Fruit fly (Drosophila melanogaster): ENCODE results near the gene CG8927.
A peak's percentile ranks its signal among the peaks of the same experiment; 100 is the strongest.

CG8927 gene

dm6 chr3R:16234298-16234697 lies 53.5 kb downstream of the CG8927 start (continued):
- TF ChIP-seq CG7928 (GFP tag; optimal IDR thresholded peaks at IDR 0.05) (no peak), Bgb (GFP tag; IDR thresholded peaks at IDR 0.05; ENCODE audit: partially characterized antibody) (no peak), Mad (GFP tag; optimal IDR thresholded peaks at IDR 0.05) (no peak), sens (GFP tag) (no peak), trem (tag; optimal IDR thresholded peaks at IDR 0.05) (no peak), CG16779 (GFP tag; IDR thresholded peaks at IDR 0.05) (no peak), Lim3 (GFP tag; IDR thresholded peaks at IDR 0.05) (no peak), prd (optimal IDR thresholded peaks at IDR 0.05) (no peak), prd (GFP tag; IDR thresholded peaks at IDR 0.05) (no peak), BEAF-32 (GFP tag; optimal IDR thresholded peaks at IDR 0.05) (no peak), nau (GFP tag; optimal IDR thresholded peaks at IDR 0.05) (peak; percentile 24), crp (GFP tag; optimal IDR thresholded peaks at IDR 0.05) (peak in 1 of 2 experiments; percentile 28), schlank (tag; optimal IDR thresholded peaks at IDR 0.05) (peak; percentile 36), Dp (GFP tag; optimal IDR thresholded peaks at IDR 0.05) (no peak), CG17612 (GFP tag; IDR thresholded peaks at IDR 0.05) (no peak), CG33213 (GFP tag; optimal IDR thresholded peaks at IDR 0.05) (no peak), Fer1 (GFP tag; optimal IDR thresholded peaks at IDR 0.05) (no peak), CG12769 (tag; optimal IDR thresholded peaks at IDR 0.05) (peak; percentile 96), salm (tag; optimal IDR thresholded peaks at IDR 0.05) (no peak), ATbp (GFP tag; optimal IDR thresholded peaks at IDR 0.05) (no peak), CoRest (tag; optimal IDR thresholded peaks at IDR 0.05) (no peak), ERR (GFP tag; optimal IDR thresholded peaks at IDR 0.05) (no peak), CkIIα-i1 (GFP tag; IDR thresholded peaks at IDR 0.05) (no peak), H2.0 (GFP tag; IDR thresholded peaks at IDR 0.05) (no peak), CG14050 (GFP tag; IDR thresholded peaks at IDR 0.05) (no peak), Jarid2 (GFP tag; optimal IDR thresholded peaks at IDR 0.05) (peak; percentile 35), cg (GFP tag; optimal IDR thresholded peaks at IDR 0.05) (peak; percentile 16), CG8388 (GFP tag; optimal IDR thresholded peaks at IDR 0.05) (no peak), CG9215 (GFP tag; IDR thresholded peaks at IDR 0.05) (no peak), CG17829 (tag; optimal IDR thresholded peaks at IDR 0.05) (no peak), fd3F (GFP tag; optimal IDR thresholded peaks at IDR 0.05) (no peak), CG3838 (GFP tag; optimal IDR thresholded peaks at IDR 0.05) (no peak), pfk (GFP tag; optimal IDR thresholded peaks at IDR 0.05) (peak; percentile 49), CG6254 (GFP tag; optimal IDR thresholded peaks at IDR 0.05) (no peak), HHEX (GFP tag; optimal IDR thresholded peaks at IDR 0.05) (no peak), Trl (optimal IDR thresholded peaks at IDR 0.05) (no peak), Trl (GFP tag; optimal IDR thresholded peaks at IDR 0.05) (no peak), Deaf1 (tag; optimal IDR thresholded peaks at IDR 0.05) (peak; percentile 74), ci (GFP tag; IDR thresholded peaks at IDR 0.05) (no peak), bigmax (GFP tag; optimal IDR thresholded peaks at IDR 0.05) (no peak), CG9932 (GFP tag; IDR thresholded peaks at IDR 0.05) (no peak), sisA (GFP tag; IDR thresholded peaks at IDR 0.05) (no peak), CG6791 (GFP tag; IDR thresholded peaks at IDR 0.05; ENCODE audit: partially characterized antibody) (no peak), CG13624 (GFP tag; optimal IDR thresholded peaks at IDR 0.05) (peak; percentile 9), Dll (GFP tag; IDR thresholded peaks at IDR 0.05; ENCODE audit: partially characterized antibody) (no peak), CG32532 (GFP tag; IDR thresholded peaks at IDR 0.05) (no peak), Mes4 (GFP tag; optimal IDR thresholded peaks at IDR 0.05) (no peak), CG34224 (GFP tag; IDR thresholded peaks at IDR 0.05; ENCODE audit: partially characterized antibody) (no peak), CG12744 (GFP tag; optimal IDR thresholded peaks at IDR 0.05) (no peak), Xrp1 (GFP tag; IDR thresholded peaks at IDR 0.05) (no peak), stwl (tag; optimal IDR thresholded peaks at IDR 0.05) (no peak), aop (GFP tag; IDR thresholded peaks at IDR 0.05) (no peak)
